Worm (Caenorhabditis elegans) whole organism, young adult: ENCODE measurements around the gene mnk-1.

ENCODE experiments used
- B0019.2 ChIP-seq: fragments of 200-800 bp; sonication (Bioruptor generic); conservative IDR thresholded peaks from 2 replicates; pipeline ENCODE4 v1.3.6; 2022; ENCODE audit warnings: missing genetic modification reagents, missing genetic modification characterization, missing compliant biosample characterization
- B0035.1 ChIP-seq: sonication (generic microtip); optimal IDR thresholded peaks from 2 replicates; lab custom pipeline; 2016; ENCODE audit warnings: missing genetic modification characterization, mild to moderate bottlenecking, missing compliant biosample characterization, missing genotype, missing genetic modification reagents
- F33H1.4 ChIP-seq: fragments of 200-800 bp; sonication (Bioruptor generic); IDR thresholded peaks from 2 replicates; pipeline ENCODE4 v1.3.6; 2022; ENCODE audit warnings: missing genetic modification reagents, missing genetic modification characterization, missing compliant biosample characterization
- F57A8.1 ChIP-seq: fragments of 200-800 bp; sonication (Bioruptor generic); optimal IDR thresholded peaks from 2 replicates; lab custom pipeline; 2018; ENCODE audit warnings: mild to moderate bottlenecking, missing genetic modification characterization, moderate library complexity, missing compliant biosample characterization
- Y53F4B.3 ChIP-seq: fragments of 200-800 bp; sonication (Bioruptor generic); IDR thresholded peaks from 2 replicates; pipeline ENCODE4 v1.3.6; 2022; ENCODE audit warnings: missing genetic modification reagents, missing genetic modification characterization, missing compliant biosample characterization
- Y53G8AR.9 ChIP-seq: fragments of 200-800 bp; sonication (Bioruptor generic); conservative IDR thresholded peaks from 2 replicates; pipeline ENCODE4 v1.3.6; 2022; ENCODE audit warnings: missing genetic modification reagents, missing genetic modification characterization, missing compliant biosample characterization
- Y67H2A.10 ChIP-seq: fragments of 200-800 bp; sonication (Bioruptor generic); conservative IDR thresholded peaks from 2 replicates; pipeline ENCODE4 v1.3.6; 2022; ENCODE audit warnings: missing genetic modification reagents, missing genetic modification characterization, missing compliant biosample characterization
- Y79H2A.3 ChIP-seq: fragments of 200-800 bp; sonication (Bioruptor generic); conservative IDR thresholded peaks from 2 replicates; pipeline ENCODE4 v1.3.6; 2022; ENCODE audit warnings: missing genetic modification reagents, missing genetic modification characterization, missing compliant biosample characterization
- akir-1 ChIP-seq: fragments of 200-800 bp; sonication (Bioruptor generic); optimal IDR thresholded peaks from 2 replicates; lab custom pipeline; 2018; ENCODE audit warnings: mild to moderate bottlenecking, missing genetic modification characterization, moderate library complexity, missing compliant biosample characterization
- aptf-2 ChIP-seq: fragments of 200-800 bp; sonication (Bioruptor generic); conservative IDR thresholded peaks from 2 replicates; pipeline ENCODE4 v1.3.6; 2022; ENCODE audit warnings: missing genetic modification reagents, missing genetic modification characterization, missing compliant biosample characterization
- attf-5 ChIP-seq: fragments of 200-800 bp; sonication (Bioruptor generic); optimal IDR thresholded peaks from 2 replicates; lab custom pipeline; 2018; ENCODE audit warnings: mild to moderate bottlenecking, missing genetic modification characterization, missing compliant biosample characterization
- bed-2 ChIP-seq: fragments of 200-800 bp; sonication (Bioruptor generic); IDR thresholded peaks from 2 replicates; pipeline ENCODE4 v1.3.6; 2022; ENCODE audit warnings: missing genetic modification reagents, missing genetic modification characterization, missing compliant biosample characterization
- cebp-1 ChIP-seq, 2 experiments: fragments of 200-800 bp in 1 of 2; sonication (Bioruptor generic) in 1 of 2; sonication (generic microtip) in 1 of 2; IDR thresholded peaks in 1 of 2; optimal IDR thresholded peaks in 1 of 2; 2 replicates each; pipeline versions ENCODE4 v1.3.6 to Lab custom; 2017 to 2022; ENCODE audit warnings: missing compliant biosample characterization in 2 of 2, missing genetic modification characterization in 2 of 2, mild to moderate bottlenecking in 1 of 2, missing genetic modification reagents in 1 of 2, moderate library complexity in 1 of 2
- cebp-2 ChIP-seq: fragments of 200-800 bp; sonication (Bioruptor generic); IDR thresholded peaks from 2 replicates; pipeline ENCODE4 v1.3.6; 2022; ENCODE audit warnings: missing genetic modification characterization, missing compliant biosample characterization
- ceh-27 ChIP-seq: fragments of 200-800 bp; sonication (Bioruptor generic); optimal IDR thresholded peaks from 2 replicates; lab custom pipeline; 2018; ENCODE audit warnings: mild to moderate bottlenecking, missing genetic modification characterization, moderate library complexity, missing compliant biosample characterization
- ceh-40 ChIP-seq: fragments of 200-800 bp; sonication (Bioruptor generic); IDR thresholded peaks from 2 replicates; pipeline ENCODE4 v1.3.6; 2022; ENCODE audit warnings: missing genetic modification characterization, missing compliant biosample characterization
- ceh-58 ChIP-seq: fragments of 200-800 bp; sonication (Bioruptor generic); IDR thresholded peaks from 2 replicates; pipeline ENCODE4 v1.3.6; 2022; ENCODE audit warnings: missing genetic modification characterization, missing compliant biosample characterization
- ceh-79 ChIP-seq: sonication (generic microtip); optimal IDR thresholded peaks from 2 replicates; lab custom pipeline; 2017; ENCODE audit warnings: mild to moderate bottlenecking, missing genetic modification characterization, missing compliant biosample characterization
- dox-1 ChIP-seq: fragments of 200-800 bp; sonication (Bioruptor generic); IDR thresholded peaks from 2 replicates; pipeline ENCODE4 v1.3.6; 2022; ENCODE audit warnings: missing genetic modification reagents, missing genetic modification characterization, missing compliant biosample characterization
- dpl-1 ChIP-seq: fragments of 150-350 bp; optimal IDR thresholded peaks from 2 replicates; lab custom pipeline; 2014; ENCODE audit warnings: missing biosample characterization, missing genetic modification reagents, missing genetic modification characterization
- efl-1 ChIP-seq: fragments of 150-350 bp; optimal IDR thresholded peaks from 2 replicates; lab custom pipeline; 2014; ENCODE audit warnings: missing biosample characterization, missing genetic modification reagents, missing genetic modification characterization
- egl-44 ChIP-seq: fragments of 200-800 bp; sonication (Bioruptor generic); IDR thresholded peaks from 2 replicates; pipeline ENCODE4 v1.3.6; 2022; ENCODE audit warnings: missing genetic modification reagents, missing genetic modification characterization, missing compliant biosample characterization
- egrh-3 ChIP-seq: fragments of 200-800 bp; sonication (Bioruptor generic); IDR thresholded peaks from 2 replicates; pipeline ENCODE4 v1.3.6; 2022; ENCODE audit warnings: missing genetic modification reagents, missing genetic modification characterization, missing compliant biosample characterization
- ekl-4 ChIP-seq: fragments of 200-800 bp; sonication (Bioruptor generic); IDR thresholded peaks from 2 replicates; pipeline ENCODE4 v1.3.6; 2022; ENCODE audit warnings: missing genetic modification reagents, missing genetic modification characterization, missing compliant biosample characterization
- ets-4 ChIP-seq: fragments of 200-800 bp; sonication (Bioruptor generic); optimal IDR thresholded peaks from 2 replicates; lab custom pipeline; 2018; ENCODE audit warnings: mild to moderate bottlenecking, missing genetic modification characterization, missing compliant biosample characterization
- fkh-3 ChIP-seq: sonication (generic microtip); optimal IDR thresholded peaks from 2 replicates; lab custom pipeline; 2016; ENCODE audit warnings: mild to moderate bottlenecking, missing genetic modification characterization, missing compliant biosample characterization
- gei-17 ChIP-seq: fragments of 200-800 bp; sonication (Bioruptor generic); optimal IDR thresholded peaks from 2 replicates; lab custom pipeline; 2018; ENCODE audit warnings: mild to moderate bottlenecking, missing genetic modification characterization, missing compliant biosample characterization
- hrde-1 ChIP-seq: sonication (generic microtip); optimal IDR thresholded peaks from 2 replicates; lab custom pipeline; 2016; ENCODE audit warnings: missing genetic modification characterization, mild to moderate bottlenecking, missing compliant biosample characterization, moderate library complexity, missing genotype, missing genetic modification reagents, borderline replicate concordance
- lag-1 ChIP-seq: fragments of 200-800 bp; sonication (Bioruptor generic); IDR thresholded peaks from 2 replicates; pipeline ENCODE4 v1.3.6; 2022; ENCODE audit warnings: missing genetic modification reagents, missing genetic modification characterization, missing compliant biosample characterization
- let-526 ChIP-seq: fragments of 200-800 bp; sonication (Bioruptor generic); IDR thresholded peaks from 2 replicates; pipeline ENCODE4 v1.3.6; 2022; ENCODE audit warnings: missing genetic modification reagents, missing genetic modification characterization, missing compliant biosample characterization
- lin-40 ChIP-seq: sonication (generic microtip); optimal IDR thresholded peaks from 2 replicates; lab custom pipeline; 2016; ENCODE audit warnings: missing genetic modification characterization, mild to moderate bottlenecking, missing compliant biosample characterization, missing genotype, missing genetic modification reagents
- lin-54 ChIP-seq: fragments of 200-800 bp; sonication (Bioruptor generic); optimal IDR thresholded peaks from 2 replicates; lab custom pipeline; 2018; ENCODE audit warnings: mild to moderate bottlenecking, missing genetic modification characterization, missing compliant biosample characterization
- lsl-1 ChIP-seq: fragments of 200-800 bp; sonication (Bioruptor generic); optimal IDR thresholded peaks from 2 replicates; lab custom pipeline; 2018; ENCODE audit warnings: mild to moderate bottlenecking, missing genetic modification characterization, moderate library complexity, missing compliant biosample characterization
- madf-10 ChIP-seq: sonication (generic microtip); optimal IDR thresholded peaks from 2 replicates; lab custom pipeline; 2016; ENCODE audit warnings: mild to moderate bottlenecking, missing genetic modification characterization, missing compliant biosample characterization
- madf-6 ChIP-seq: fragments of 200-800 bp; sonication (Bioruptor generic); IDR thresholded peaks from 2 replicates; pipeline ENCODE4 v1.3.6; 2022; ENCODE audit warnings: missing genetic modification reagents, missing genetic modification characterization, missing compliant biosample characterization
- mcd-1 ChIP-seq: fragments of 200-800 bp; sonication (Bioruptor generic); IDR thresholded peaks from 2 replicates; pipeline ENCODE4 v1.3.6; 2022; ENCODE audit warnings: missing genetic modification reagents, missing genetic modification characterization, missing compliant biosample characterization
- mel-28 ChIP-seq: sonication (generic microtip); optimal IDR thresholded peaks from 2 replicates; lab custom pipeline; 2016; ENCODE audit warnings: borderline replicate concordance, mild to moderate bottlenecking, missing genetic modification characterization, missing compliant biosample characterization
- repo-1 ChIP-seq: sonication (generic microtip); optimal IDR thresholded peaks from 2 replicates; lab custom pipeline; 2017; ENCODE audit warnings: mild to moderate bottlenecking, missing genetic modification characterization, missing compliant biosample characterization
- sdz-38 ChIP-seq: sonication (generic microtip); optimal IDR thresholded peaks from 2 replicates; lab custom pipeline; 2016; ENCODE audit warnings: missing genotype, missing genetic modification characterization, missing compliant biosample characterization
- snpc-1.1 ChIP-seq: sonication (generic microtip); optimal IDR thresholded peaks from 2 replicates; lab custom pipeline; 2017; ENCODE audit warnings: missing genetic modification characterization, mild to moderate bottlenecking, missing compliant biosample characterization, antibody characterized with exemption, moderate library complexity, missing genotype, missing genetic modification reagents; ENCODE audit not compliant: insufficient read depth
- snpc-1.3 ChIP-seq: sonication (generic microtip); optimal IDR thresholded peaks from 2 replicates; lab custom pipeline; 2017; ENCODE audit warnings: missing genetic modification characterization, mild to moderate bottlenecking, missing compliant biosample characterization, antibody characterized with exemption, moderate library complexity, missing genotype, missing genetic modification reagents; ENCODE audit not compliant: insufficient read depth
- unc-130 ChIP-seq: sonication (generic microtip); optimal IDR thresholded peaks from 2 replicates; lab custom pipeline; 2016; ENCODE audit warnings: missing genetic modification reagents, missing genetic modification characterization, missing compliant biosample characterization
- ztf-22 ChIP-seq: fragments of 200-800 bp; sonication (Bioruptor generic); optimal IDR thresholded peaks from 2 replicates; lab custom pipeline; 2018; ENCODE audit warnings: mild to moderate bottlenecking, missing genetic modification characterization, moderate library complexity, missing compliant biosample characterization
- ztf-25 ChIP-seq: fragments of 200-800 bp; sonication (Bioruptor generic); IDR thresholded peaks from 2 replicates; pipeline ENCODE4 v1.3.6; 2022; ENCODE audit warnings: missing genetic modification reagents, missing genetic modification characterization, missing compliant biosample characterization
- ztf-26 ChIP-seq: sonication (generic microtip); optimal IDR thresholded peaks from 2 replicates; lab custom pipeline; 2017; ENCODE audit warnings: missing genetic modification characterization, missing compliant biosample characterization
- ztf-28 ChIP-seq: fragments of 200-800 bp; sonication (Bioruptor generic); IDR thresholded peaks from 2 replicates; pipeline ENCODE4 v1.3.6; 2022; ENCODE audit warnings: missing genetic modification reagents, missing genetic modification characterization, missing compliant biosample characterization

The mnk-1 gene

ce11 chrII:10539232-10539631, 15.6 kb downstream of the mnk-1 start, which contains the start of gene R166.3:
Gene R166.3 (minus strand): TSS chrII:10539332.
- TF ChIP-seq hrde-1, result peak; percentile 5
- TF ChIP-seq cebp-1 (GFP tag; IDR thresholded peaks at IDR 0.05; lab: Robert Waterston, UW), result no peak
- no peak for TF ChIP-seq cebp-1 (tag; optimal IDR thresholded peaks at IDR 0.05; lab: Kevin White, UChicago)

- TF ChIP-seq mcd-1 (GFP tag; lab: Robert Waterston, UW), result peak; percentile 40; the same call in 1 of the 2 replicates
- TF ChIP-seq mel-28, result no peak
- TF ChIP-seq lin-40, result peak; percentile 31
- no peak for TF ChIP-seq egl-44
- 0 out of 2 replicates have a peak, but pooled peaks have one; percentile 46 for TF ChIP-seq ztf-28 (GFP tag; lab: Robert Waterston, UW)
- peak; percentile 70; the same call in 1 of the 2 replicates for TF ChIP-seq let-526 (GFP tag; lab: Robert Waterston, UW)
- TF ChIP-seq sdz-38 (tag; lab: Kevin White, UChicago), result no peak
- no peak for TF ChIP-seq ztf-22 (GFP tag; lab: Kevin White, UChicago)
- TF ChIP-seq Y53G8AR.9 (GFP tag; lab: Robert Waterston, UW), result no peak
- TF ChIP-seq attf-5 (GFP tag; lab: Kevin White, UChicago), result no peak
- no peak for TF ChIP-seq Y67H2A.10 (GFP tag; lab: Robert Waterston, UW)
- TF ChIP-seq Y79H2A.3, result 0 out of 2 replicates have a peak, but pooled peaks have one; percentile 53
- no peak for TF ChIP-seq aptf-2
- TF ChIP-seq ceh-27 (GFP tag; lab: Kevin White, UChicago), result peak; percentile 6
- no peak for TF ChIP-seq ets-4
- no peak for TF ChIP-seq dox-1 (GFP tag; lab: Robert Waterston, UW)
- TF ChIP-seq egrh-3 (GFP tag; lab: Robert Waterston, UW), result no peak
- TF ChIP-seq lsl-1 (GFP tag; lab: Kevin White, UChicago), result peak; percentile 4
- no peak for TF ChIP-seq snpc-1.1
- TF ChIP-seq B0035.1 (tag; lab: Kevin White, UChicago), result no peak
- TF ChIP-seq madf-6 (GFP tag; lab: Robert Waterston, UW), result peak; percentile 41; the same call in 1 of the 2 replicates
- TF ChIP-seq lag-1 (GFP tag; lab: Robert Waterston, UW), result no peak
- no peak for TF ChIP-seq ceh-79 (tag; lab: Kevin White, UChicago)
- no peak for TF ChIP-seq F57A8.1 (GFP tag; lab: Kevin White, UChicago)
- TF ChIP-seq dpl-1 (GFP tag; lab: Kevin White, UChicago), result no peak
- TF ChIP-seq ceh-40, result no peak
- TF ChIP-seq F33H1.4, result peak; percentile 40
- TF ChIP-seq ztf-26 (tag; lab: Kevin White, UChicago), result no peak
- TF ChIP-seq efl-1 (GFP tag; lab: Kevin White, UChicago), result no peak
- no peak for TF ChIP-seq Y53F4B.3 (GFP tag; lab: Robert Waterston, UW)
- no peak for TF ChIP-seq gei-17 (GFP tag; lab: Kevin White, UChicago)
- no peak for TF ChIP-seq ekl-4
- no peak for TF ChIP-seq snpc-1.3
- peak; percentile 69; the same call in 1 of the 2 replicates for TF ChIP-seq bed-2 (GFP tag; lab: Robert Waterston, UW)
- peak; percentile 35 for TF ChIP-seq lin-54 (GFP tag; lab: Kevin White, UChicago)
- no peak for TF ChIP-seq akir-1 (GFP tag; lab: Kevin White, UChicago)
- no peak for TF ChIP-seq cebp-2 (GFP tag; lab: Robert Waterston, UW)
- no peak for TF ChIP-seq ceh-58 (GFP tag; lab: Robert Waterston, UW)
- TF ChIP-seq unc-130 (GFP tag; lab: Kevin White, UChicago), result peak; percentile 80
- no peak for TF ChIP-seq madf-10 (tag; lab: Kevin White, UChicago)
- TF ChIP-seq fkh-3, result no peak
- TF ChIP-seq B0019.2, result no peak
- no peak for TF ChIP-seq ztf-25 (GFP tag; lab: Robert Waterston, UW)
- TF ChIP-seq repo-1, result no peak
Observed at ce11 chrII:10537988-10538387, 16.9 kb downstream of the mnk-1 start.
